Worm (Caenorhabditis elegans) whole organism, young adult: ENCODE measurements around the gene nlp-64.

ENCODE experiments used
- K12H6.12 ChIP-seq: fragments of 200-800 bp; sonication (Bioruptor generic); optimal IDR thresholded peaks from 2 replicates; lab custom pipeline; 2018; ENCODE audit warnings: mild to moderate bottlenecking, missing genetic modification characterization, missing compliant biosample characterization
- T26A5.8 ChIP-seq: sonication (generic microtip); optimal IDR thresholded peaks from 2 replicates; lab custom pipeline; 2016; ENCODE audit warnings: missing genetic modification characterization, missing compliant biosample characterization
- Y53F4B.3 ChIP-seq: fragments of 200-800 bp; sonication (Bioruptor generic); IDR thresholded peaks from 2 replicates; pipeline ENCODE4 v1.3.6; 2022; ENCODE audit warnings: missing genetic modification reagents, missing genetic modification characterization, missing compliant biosample characterization
- Y79H2A.3 ChIP-seq: fragments of 200-800 bp; sonication (Bioruptor generic); conservative IDR thresholded peaks from 2 replicates; pipeline ENCODE4 v1.3.6; 2022; ENCODE audit warnings: missing genetic modification reagents, missing genetic modification characterization, missing compliant biosample characterization
- akir-1 ChIP-seq: fragments of 200-800 bp; sonication (Bioruptor generic); optimal IDR thresholded peaks from 2 replicates; lab custom pipeline; 2018; ENCODE audit warnings: mild to moderate bottlenecking, missing genetic modification characterization, moderate library complexity, missing compliant biosample characterization
- ama-1 ChIP-seq, 3 experiments: fragments of 150-350 bp in 1 of 3; sonication (generic microtip) in 2 of 3; optimal IDR thresholded peaks; 2 replicates each; lab custom pipeline; 2014 to 2018; ENCODE audit warnings: missing biosample characterization in 2 of 3, missing genetic modification characterization in 2 of 3, missing genetic modification reagents in 2 of 3
- aptf-3 ChIP-seq: fragments of 200-800 bp; sonication (Bioruptor generic); IDR thresholded peaks from 2 replicates; pipeline ENCODE4 v1.3.6; 2022; ENCODE audit warnings: missing genetic modification characterization, missing compliant biosample characterization
- athp-1 ChIP-seq: sonication (generic microtip); optimal IDR thresholded peaks from 2 replicates; lab custom pipeline; 2017; ENCODE audit warnings: mild to moderate bottlenecking, missing genetic modification characterization, missing compliant biosample characterization
- attf-3 ChIP-seq: fragments of 200-800 bp; sonication (Bioruptor generic); conservative IDR thresholded peaks from 2 replicates; pipeline ENCODE4 v1.3.6; 2022; ENCODE audit warnings: missing genetic modification reagents, missing genetic modification characterization, missing compliant biosample characterization
- cebp-2 ChIP-seq: fragments of 200-800 bp; sonication (Bioruptor generic); IDR thresholded peaks from 2 replicates; pipeline ENCODE4 v1.3.6; 2022; ENCODE audit warnings: missing genetic modification characterization, missing compliant biosample characterization
- ceh-100 ChIP-seq: fragments of 200-800 bp; sonication (Bioruptor generic); IDR thresholded peaks from 2 replicates; pipeline ENCODE4 v1.3.6; 2022; ENCODE audit warnings: missing genetic modification reagents, missing genetic modification characterization, missing compliant biosample characterization
- dox-1 ChIP-seq: fragments of 200-800 bp; sonication (Bioruptor generic); IDR thresholded peaks from 2 replicates; pipeline ENCODE4 v1.3.6; 2022; ENCODE audit warnings: missing genetic modification reagents, missing genetic modification characterization, missing compliant biosample characterization
- egl-44 ChIP-seq: fragments of 200-800 bp; sonication (Bioruptor generic); IDR thresholded peaks from 2 replicates; pipeline ENCODE4 v1.3.6; 2022; ENCODE audit warnings: missing genetic modification reagents, missing genetic modification characterization, missing compliant biosample characterization
- fkh-3 ChIP-seq: sonication (generic microtip); optimal IDR thresholded peaks from 2 replicates; lab custom pipeline; 2016; ENCODE audit warnings: mild to moderate bottlenecking, missing genetic modification characterization, missing compliant biosample characterization
- gei-17 ChIP-seq: fragments of 200-800 bp; sonication (Bioruptor generic); optimal IDR thresholded peaks from 2 replicates; lab custom pipeline; 2018; ENCODE audit warnings: mild to moderate bottlenecking, missing genetic modification characterization, missing compliant biosample characterization
- hsf-1 ChIP-seq: fragments of 200-800 bp; sonication (Bioruptor generic); IDR thresholded peaks from 2 replicates; pipeline ENCODE4 v1.3.6; 2022; ENCODE audit warnings: missing genetic modification reagents, missing genetic modification characterization, missing compliant biosample characterization
- lin-40 ChIP-seq: sonication (generic microtip); optimal IDR thresholded peaks from 2 replicates; lab custom pipeline; 2016; ENCODE audit warnings: missing genetic modification characterization, mild to moderate bottlenecking, missing compliant biosample characterization, missing genotype, missing genetic modification reagents
- mes-4 ChIP-seq: sonication (generic microtip); optimal IDR thresholded peaks from 2 replicates; lab custom pipeline; 2016; ENCODE audit warnings: missing genotype, missing genetic modification characterization, missing compliant biosample characterization
- nfya-2 ChIP-seq: fragments of 200-800 bp; sonication (Bioruptor generic); IDR thresholded peaks from 2 replicates; pipeline ENCODE4 v1.3.6; 2022; ENCODE audit warnings: missing genetic modification reagents, missing genetic modification characterization, missing compliant biosample characterization
- nfyb-1 ChIP-seq: fragments of 200-800 bp; sonication (Bioruptor generic); IDR thresholded peaks from 2 replicates; pipeline ENCODE4 v1.3.6; 2022; ENCODE audit warnings: missing genetic modification reagents, missing genetic modification characterization, missing compliant biosample characterization
- nhr-80 ChIP-seq: sonication (generic microtip); optimal IDR thresholded peaks from 2 replicates; lab custom pipeline; 2016; ENCODE audit warnings: missing genetic modification characterization, missing compliant biosample characterization
- nhr-90 ChIP-seq: sonication (generic microtip); optimal IDR thresholded peaks from 2 replicates; lab custom pipeline; 2016; ENCODE audit warnings: missing genotype, mild to moderate bottlenecking, missing genetic modification characterization, missing compliant biosample characterization
- pbrm-1 ChIP-seq: fragments of 200-800 bp; sonication (Bioruptor generic); IDR thresholded peaks from 2 replicates; pipeline ENCODE4 v1.3.6; 2022; ENCODE audit warnings: missing genetic modification reagents, missing genetic modification characterization, missing compliant biosample characterization
- pha-4 ChIP-seq: fragments of 150-350 bp; sonication (generic microtip); optimal IDR thresholded peaks from 2 replicates; lab custom pipeline; 2014; ENCODE audit warnings: missing biosample characterization, missing genetic modification reagents, missing genetic modification characterization
- rec-8 ChIP-seq, 2 experiments: sonication (generic microtip); optimal IDR thresholded peaks; 2 replicates each; lab custom pipeline; 2016; ENCODE audit warnings: mild to moderate bottlenecking in 2 of 2, missing genetic modification characterization in 2 of 2, missing genetic modification reagents in 2 of 2, missing genotype in 2 of 2, missing biosample characterization in 1 of 2, missing compliant biosample characterization in 1 of 2, moderate library complexity in 1 of 2
- repo-1 ChIP-seq: sonication (generic microtip); optimal IDR thresholded peaks from 2 replicates; lab custom pipeline; 2017; ENCODE audit warnings: mild to moderate bottlenecking, missing genetic modification characterization, missing compliant biosample characterization
- somi-1 ChIP-seq: fragments of 200-800 bp; sonication (Bioruptor generic); optimal IDR thresholded peaks from 2 replicates; lab custom pipeline; 2018; ENCODE audit warnings: mild to moderate bottlenecking, missing genetic modification characterization, missing compliant biosample characterization
- tlf-1 ChIP-seq: fragments of 200-800 bp; sonication (Bioruptor generic); optimal IDR thresholded peaks from 2 replicates; lab custom pipeline; 2018; ENCODE audit warnings: mild to moderate bottlenecking, missing genetic modification characterization, missing compliant biosample characterization
- unc-130 ChIP-seq: sonication (generic microtip); optimal IDR thresholded peaks from 2 replicates; lab custom pipeline; 2016; ENCODE audit warnings: missing genetic modification reagents, missing genetic modification characterization, missing compliant biosample characterization
- unc-62 ChIP-seq: fragments of 150-350 bp; optimal IDR thresholded peaks from 2 replicates; lab custom pipeline; 2014; ENCODE audit warnings: missing biosample characterization, missing genetic modification reagents, missing genetic modification characterization
- ztf-25 ChIP-seq: fragments of 200-800 bp; sonication (Bioruptor generic); IDR thresholded peaks from 2 replicates; pipeline ENCODE4 v1.3.6; 2022; ENCODE audit warnings: missing genetic modification reagents, missing genetic modification characterization, missing compliant biosample characterization
- ztf-26 ChIP-seq: sonication (generic microtip); optimal IDR thresholded peaks from 2 replicates; lab custom pipeline; 2017; ENCODE audit warnings: missing genetic modification characterization, missing compliant biosample characterization
- ztf-28 ChIP-seq: fragments of 200-800 bp; sonication (Bioruptor generic); IDR thresholded peaks from 2 replicates; pipeline ENCODE4 v1.3.6; 2022; ENCODE audit warnings: missing genetic modification reagents, missing genetic modification characterization, missing compliant biosample characterization
- ztf-3 ChIP-seq: fragments of 200-800 bp; sonication (Bioruptor generic); optimal IDR thresholded peaks from 2 replicates; lab custom pipeline; 2018; ENCODE audit warnings: mild to moderate bottlenecking, missing genetic modification characterization, missing compliant biosample characterization

The nlp-64 gene

ce11 chrX:324021-324420, 12.9 kb upstream of the nlp-64 start (continued):
- no peak for TF ChIP-seq egl-44 (GFP tag; lab: Robert Waterston, UW)
- no peak for TF ChIP-seq rec-8 (tag; optimal IDR thresholded peaks at IDR 0.05; lab: Kevin White, UChicago)
- 0 out of 2 replicates have a peak, but pooled peaks have one; percentile 13 for TF ChIP-seq cebp-2 (GFP tag; lab: Robert Waterston, UW)
- TF ChIP-seq akir-1 (GFP tag; lab: Kevin White, UChicago): no peak
- peak; percentile 41 for TF ChIP-seq lin-40

- TF ChIP-seq attf-3 (GFP tag; lab: Robert Waterston, UW): peak; percentile 82
- TF ChIP-seq, all 124 proteins: peak for 1; not testable (repeated sequence) for 123
Measured at ce11 chrX:322223-322622, 11.1 kb upstream of the nlp-64 start, which contains the start of gene M02E1.3. TSS of gene M02E1.3 (plus strand) at chrX:322523.

- TF ChIP-seq nhr-90 (no peak), ztf-3 (no peak), unc-62 (GFP tag; lab: Kevin White, UChicago) (no peak), fkh-3 (tag; lab: Kevin White, UChicago) (no peak), pha-4 (tag; lab: Kevin White, UChicago) (peak; percentile 10), hsf-1 (GFP tag; lab: Robert Waterston, UW) (no peak), athp-1 (no peak), Y53F4B.3 (GFP tag; lab: Robert Waterston, UW) (no peak), T26A5.8 (tag; lab: Kevin White, UChicago) (no peak), nhr-80 (peak; percentile 17), pbrm-1 (no peak)
Measured at ce11 chrX:312908-313307, 1.8 kb upstream of the nlp-64 start, which contains the start of gene M02E1.4. TSS of gene M02E1.4 (plus strand) at chrX:313274.

- TF ChIP-seq Y79H2A.3 (GFP tag; lab: Robert Waterston, UW) (no peak), ztf-25 (GFP tag; lab: Robert Waterston, UW) (no peak), ceh-100 (GFP tag; lab: Robert Waterston, UW) (no peak), cebp-2 (GFP tag; lab: Robert Waterston, UW) (no peak), nfya-2 (no peak), athp-1 (no peak), ama-1 (optimal IDR thresholded peaks at IDR 0.05; lab: Kevin White, UChicago) (no peak), ama-1 (GFP tag; optimal IDR thresholded peaks at IDR 0.05; lab: Kevin White, UChicago) (no peak), dox-1 (GFP tag; lab: Robert Waterston, UW) (no peak), repo-1 (no peak), mes-4 (tag; lab: Kevin White, UChicago) (no peak), K12H6.12 (tag; lab: Kevin White, UChicago) (no peak), nfyb-1 (no peak), ztf-28 (GFP tag; lab: Robert Waterston, UW) (no peak), somi-1 (GFP tag; lab: Kevin White, UChicago) (no peak), gei-17 (GFP tag; lab: Kevin White, UChicago) (no peak), tlf-1 (no peak), aptf-3 (GFP tag; lab: Robert Waterston, UW) (no peak), unc-130 (GFP tag; lab: Kevin White, UChicago) (no peak), Y53F4B.3 (GFP tag; lab: Robert Waterston, UW) (no peak), ztf-26 (tag; lab: Kevin White, UChicago) (no peak)
Measured at ce11 chrX:312238-312637, 1.1 kb upstream of the nlp-64 start.
